Worm (Caenorhabditis elegans): ENCODE results near the gene irld-17.

DNA sequence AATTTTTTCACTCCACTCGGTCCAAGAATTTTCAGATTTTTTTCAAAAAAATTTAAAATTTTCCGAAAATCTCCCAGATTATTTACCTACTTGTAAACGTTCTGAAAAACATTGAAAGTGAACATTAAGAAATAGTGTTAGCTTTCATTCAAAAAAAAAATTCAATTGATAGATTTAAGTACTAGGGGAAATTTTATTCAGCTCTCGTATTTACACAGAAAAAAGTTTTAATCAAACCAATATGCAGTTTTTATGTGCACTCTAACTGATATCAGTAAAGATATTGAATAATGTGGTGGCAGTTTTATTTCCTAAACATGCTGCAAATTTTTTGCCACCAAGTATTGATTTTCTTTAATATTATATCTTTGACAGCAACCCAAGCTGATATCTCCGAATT is 36.4 kb downstream of the irld-17 start, which contains the start of gene irld-42:
- TF ChIP-seq jun-1 (tag; optimal IDR thresholded peaks at IDR 0.05) (no peak), tbx-2 (tag; optimal IDR thresholded peaks at IDR 0.05) (no peak), elt-3 (tag; optimal IDR thresholded peaks at IDR 0.05) (no peak), ceh-63 (GFP tag; optimal IDR thresholded peaks at IDR 0.05) (no peak), dpl-1 (GFP tag; optimal IDR thresholded peaks at IDR 0.05) (no peak), blmp-1 (tag; optimal IDR thresholded peaks at IDR 0.05) (no peak), unc-62 (GFP tag; optimal IDR thresholded peaks at IDR 0.05) (no peak), snpc-4 (tag; optimal IDR thresholded peaks at IDR 0.05) (no peak), elt-2 (tag; optimal IDR thresholded peaks at IDR 0.05) (no peak), unc-130 (tag; optimal IDR thresholded peaks at IDR 0.05) (no peak)
